Fruit fly (Drosophila melanogaster) whole organism, adult: ENCODE measurements around the gene Ptpmeg2.

Experiments
- CG11617 ChIP-seq: fragments of 200-800 bp; sonication (Bioruptor generic); optimal IDR thresholded peaks from 2 replicates; lab custom pipeline; 2017; ENCODE audit warnings: mild to moderate bottlenecking, missing biosample characterization, missing genetic modification reagents, missing genetic modification characterization
- CG12768 ChIP-seq: fragments of 200-800 bp; sonication (Bioruptor generic); optimal IDR thresholded peaks from 2 replicates; lab custom pipeline; 2017; ENCODE audit warnings: missing biosample characterization, missing genetic modification characterization, mild to moderate bottlenecking, moderate library complexity, missing genetic modification reagents
- CG5204 ChIP-seq: fragments of 200-800 bp; sonication (Bioruptor generic); optimal IDR thresholded peaks from 2 replicates; lab custom pipeline; 2016; ENCODE audit warnings: missing biosample characterization, missing genetic modification characterization
- CG7045 ChIP-seq: fragments of 200-800 bp; sonication (Bioruptor generic); optimal IDR thresholded peaks from 2 replicates; lab custom pipeline; 2017; ENCODE audit warnings: missing biosample characterization, mild to moderate bottlenecking, missing genetic modification characterization
- Clk ChIP-seq: fragments of 200-800 bp; sonication (Bioruptor generic); optimal IDR thresholded peaks from 2 replicates; lab custom pipeline; 2017; ENCODE audit warnings: missing biosample characterization, missing genetic modification characterization
- Crg-1 ChIP-seq: fragments of 200-800 bp; sonication (Bioruptor generic); optimal IDR thresholded peaks from 2 replicates; lab custom pipeline; 2016; ENCODE audit warnings: missing biosample characterization, missing genetic modification characterization
- Mnt ChIP-seq: fragments of 200-800 bp; sonication (Bioruptor generic); optimal IDR thresholded peaks from 2 replicates; lab custom pipeline; 2016; ENCODE audit warnings: missing biosample characterization, mild to moderate bottlenecking, missing genetic modification characterization
- bab1 ChIP-seq: fragments of 200-800 bp; sonication (Bioruptor generic); optimal IDR thresholded peaks from 3 replicates; lab custom pipeline; 2019; ENCODE audit warnings: missing biosample characterization, mild to moderate bottlenecking, missing genetic modification characterization, moderate library complexity
- toe ChIP-seq: fragments of 200-800 bp; sonication (Bioruptor generic); optimal IDR thresholded peaks from 2 replicates; lab custom pipeline; 2016; ENCODE audit warnings: missing biosample characterization, missing genetic modification characterization

dm6 chrX:9581869-9582268 is 77.1 kb downstream of the Ptpmeg2 start:
- no peak for TF ChIP-seq Crg-1 (GFP tag; lab: Kevin White, UChicago)
- TF ChIP-seq CG11617 (GFP tag; lab: Kevin White, UChicago): no peak
- no peak for TF ChIP-seq Clk
- no peak for TF ChIP-seq toe (GFP tag; lab: Kevin White, UChicago)
- TF ChIP-seq CG7045 (GFP tag; lab: Kevin White, UChicago): no peak
- no peak for TF ChIP-seq Mnt (GFP tag; lab: Kevin White, UChicago)
- TF ChIP-seq CG12768 (GFP tag; lab: Kevin White, UChicago): no peak
- peak; percentile 11 for TF ChIP-seq bab1
- TF ChIP-seq CG5204 (GFP tag; lab: Kevin White, UChicago): no peak
